Worm (Caenorhabditis elegans) whole organism, L4/young adult: ENCODE measurements around the gene par-5.
A peak's percentile ranks its signal among the peaks of the same experiment; 100 is the strongest.

Source experiments
- W03F9.2 ChIP-seq: fragments of 150-350 bp; optimal IDR thresholded peaks from 2 replicates; lab custom pipeline; 2014; ENCODE audit warnings: missing biosample characterization, missing genetic modification characterization
- dao-5 ChIP-seq: sonication (generic microtip); optimal IDR thresholded peaks from 2 replicates; lab custom pipeline; 2016; ENCODE audit warnings: missing genotype, missing genetic modification characterization, moderate library complexity, missing compliant biosample characterization
- him-1 ChIP-seq: sonication (generic microtip); optimal IDR thresholded peaks from 2 replicates; lab custom pipeline; 2016; ENCODE audit warnings: missing genotype, missing genetic modification reagents, missing genetic modification characterization, missing compliant biosample characterization

The par-5 gene

DNA sequence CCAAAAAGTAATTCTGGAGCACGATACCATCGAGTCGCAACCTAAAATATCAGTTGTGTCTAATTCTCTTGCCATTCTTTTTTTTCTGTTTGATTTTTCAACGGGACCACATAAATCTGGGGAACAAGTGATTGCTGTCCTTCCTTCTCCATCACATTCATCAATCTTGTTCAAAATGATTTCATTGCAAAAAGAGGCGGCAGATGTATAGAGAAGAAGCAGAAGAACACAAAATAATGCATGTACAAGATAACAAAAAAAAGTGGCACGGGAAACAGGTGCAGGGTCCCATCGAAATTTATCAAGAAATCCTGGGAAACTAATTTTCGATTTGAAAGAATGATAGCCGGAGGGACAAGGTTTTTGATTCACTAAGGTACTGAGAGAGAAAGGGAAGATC is 22.5 kb downstream of the par-5 start:
- TF ChIP-seq dao-5 (no peak), W03F9.2 (tag; lab: Kevin White, UChicago) (no peak), him-1 (no peak)

DNA sequence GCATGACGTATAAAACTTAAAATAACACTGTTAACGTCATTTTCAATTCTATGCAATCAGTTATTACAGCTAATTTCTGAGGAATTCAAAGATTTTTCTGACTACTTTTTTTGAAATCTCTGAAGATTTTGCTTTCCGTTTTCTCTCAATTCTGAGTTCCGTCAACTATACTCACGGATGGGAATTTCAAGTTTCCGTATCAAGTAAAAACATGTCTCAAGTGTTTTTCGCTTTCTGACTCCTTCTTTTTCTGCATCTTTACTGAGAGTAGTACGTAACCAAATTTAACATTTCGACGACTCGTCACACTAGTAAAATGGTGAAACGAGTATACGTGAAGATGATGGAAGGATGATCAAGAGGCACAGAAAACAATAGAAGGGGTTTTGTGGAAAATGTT is 24.9 kb downstream of the par-5 start:
- TF ChIP-seq W03F9.2 (tag; lab: Kevin White, UChicago) (no peak), him-1 (no peak), dao-5 (no peak)

DNA sequence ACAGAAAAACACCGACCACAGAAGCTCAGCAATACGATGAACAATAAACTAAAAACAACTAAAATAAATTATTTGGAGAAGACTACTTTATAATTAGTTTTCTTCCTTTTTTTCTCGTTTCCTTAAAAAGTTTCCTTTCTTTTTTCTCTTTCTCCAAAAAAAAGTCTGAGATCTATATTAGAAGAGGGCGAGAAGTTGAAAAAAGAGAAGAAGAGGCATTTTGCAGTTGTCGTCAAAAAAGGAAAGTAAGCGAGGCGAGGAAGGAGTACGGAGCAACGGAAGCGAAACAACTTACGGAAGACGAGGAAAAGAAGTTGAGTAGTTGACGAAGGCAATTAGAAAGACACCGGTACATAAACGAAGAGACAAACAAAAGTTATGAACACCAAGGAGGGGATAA is 25.8 kb downstream of the par-5 start:
- TF ChIP-seq W03F9.2 (tag; lab: Kevin White, UChicago) (no peak), him-1 (no peak), dao-5 (no peak)

ce11 chrIV:11793170-11793569 is 28.6 kb downstream of the par-5 start:
- TF ChIP-seq him-1 (peak; percentile 46), W03F9.2 (tag; lab: Kevin White, UChicago) (no peak)

DNA sequence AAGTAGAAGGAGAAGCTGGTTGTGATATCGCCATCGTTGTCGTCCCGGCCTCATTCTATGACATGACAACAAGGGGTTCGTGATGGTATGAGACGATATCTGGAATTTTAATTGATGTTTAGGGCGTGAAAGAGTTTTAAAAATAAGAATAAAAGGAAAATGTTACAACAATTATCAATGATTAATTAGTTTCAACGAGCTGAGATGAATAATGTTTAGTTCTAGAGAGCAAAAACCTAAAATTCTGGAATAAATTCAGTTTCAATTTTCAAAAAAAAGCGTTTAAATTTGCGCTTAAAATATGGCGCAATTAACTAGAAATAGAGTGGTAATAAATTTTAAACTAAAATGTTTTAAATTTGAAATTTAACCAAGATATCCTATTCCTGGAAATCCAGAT is 29.2 kb downstream of the par-5 start, which contains the start of gene H01G02.3:
Gene H01G02.3 (minus strand): TSS at position 101 of the 400 bp plus-strand sequence.
- TF ChIP-seq him-1 (no peak), dao-5 (no peak), W03F9.2 (tag; lab: Kevin White, UChicago) (no peak)

ce11 chrIV:11788383-11788963 is 33.3 kb downstream of the par-5 start:
- no peak for TF ChIP-seq W03F9.2 (tag; lab: Kevin White, UChicago)
- TF ChIP-seq him-1 = no peak
- TF ChIP-seq dao-5 = no peak

- TF ChIP-seq him-1 (no peak), dao-5 (no peak), W03F9.2 (tag; lab: Kevin White, UChicago) (no peak)
These were observed 33.9 kb downstream of the par-5 start for ce11 chrIV:11787793-11788192.

- no peak for TF ChIP-seq dao-5
- peak; percentile 67 for TF ChIP-seq him-1
- no peak for TF ChIP-seq W03F9.2 (tag; lab: Kevin White, UChicago)
These were observed 36.5 kb downstream of the par-5 start for ce11 chrIV:11785064-11785840.

DNA sequence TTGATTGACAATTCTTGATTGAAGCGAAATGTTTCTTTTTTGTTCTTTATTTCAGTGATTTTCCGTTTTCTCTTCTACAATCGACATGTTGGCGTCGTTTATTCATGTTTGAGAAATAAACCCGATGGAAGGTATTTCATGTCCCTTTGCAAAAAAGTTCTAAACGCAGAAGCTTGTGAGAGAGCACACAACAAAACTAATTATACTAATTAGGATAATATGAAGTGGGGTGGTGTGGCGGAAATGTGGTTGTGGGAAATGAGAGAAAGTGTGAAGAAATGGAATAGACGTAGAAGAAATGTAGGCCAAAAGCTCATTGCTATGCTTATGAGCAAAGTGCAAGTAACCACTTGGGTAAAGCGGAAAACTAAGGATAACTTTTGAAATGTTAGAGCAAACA is 38.9 kb downstream of the par-5 start:
- no peak for TF ChIP-seq him-1
- TF ChIP-seq W03F9.2 (tag; lab: Kevin White, UChicago) = no peak
- TF ChIP-seq dao-5 = no peak

DNA sequence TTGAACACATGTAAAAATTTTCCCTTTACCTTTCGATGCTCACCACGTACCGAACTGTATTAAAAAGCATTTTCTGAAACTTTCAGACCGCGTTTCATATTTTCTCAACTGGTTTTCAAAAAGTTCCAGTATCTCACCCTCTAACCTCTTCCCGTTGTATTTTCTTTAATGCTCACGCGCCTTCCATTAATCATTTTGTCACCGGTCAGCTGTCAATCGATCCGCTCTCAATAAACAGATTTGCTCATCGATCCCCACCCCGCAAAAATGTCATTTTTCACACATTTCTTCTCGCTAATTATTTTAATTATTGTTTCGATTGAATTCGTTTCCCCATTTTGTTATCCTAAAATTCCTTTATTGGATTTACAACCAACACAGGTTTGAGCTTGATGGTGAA is 42.7 kb downstream of the par-5 start, which contains the start of gene lpr-2:
Gene lpr-2 (plus strand): TSS at position 189 of the 400 bp plus-strand sequence.
- TF ChIP-seq dao-5 (no peak), him-1 (no peak), W03F9.2 (tag; lab: Kevin White, UChicago) (no peak)

ce11 chrIV:11776968-11777467 is 44.7 kb downstream of the par-5 start:
- TF ChIP-seq W03F9.2 (tag; lab: Kevin White, UChicago) (no peak), him-1 (no peak), dao-5 (no peak)

DNA sequence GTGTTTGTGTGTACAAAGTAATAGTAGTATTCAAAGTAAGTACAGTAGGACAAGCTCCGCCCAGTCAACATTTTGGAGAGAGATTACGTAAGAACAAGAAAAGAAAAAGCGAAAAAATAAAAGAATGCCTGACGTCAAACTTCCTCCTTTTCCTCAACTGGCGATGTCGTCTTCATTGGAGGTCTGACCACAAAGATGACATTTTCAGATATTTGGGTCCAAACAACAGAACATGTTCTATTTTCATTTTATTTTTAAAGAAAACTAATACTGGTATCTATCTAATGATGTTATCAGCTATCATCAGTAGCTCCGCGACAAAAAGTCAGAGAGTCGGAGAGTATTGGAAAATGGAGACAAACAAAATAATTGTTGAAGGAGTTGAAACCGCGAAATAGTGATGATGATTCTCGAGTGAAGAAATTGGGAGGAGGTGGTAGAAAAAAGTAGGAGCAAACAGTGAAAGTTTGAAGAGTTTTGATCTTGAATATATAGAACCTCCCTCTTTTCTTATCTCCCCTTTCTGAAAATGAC is 48.0 kb downstream of the par-5 start, which contains the start of gene lips-5:
Gene lips-5 (minus strand): TSS at position 51 of the 534 bp plus-strand sequence.
- TF ChIP-seq him-1 (no peak), W03F9.2 (tag; lab: Kevin White, UChicago) (no peak), dao-5 (no peak)

ce11 chrIV:11772119-11772518 is 49.6 kb downstream of the par-5 start:
- no peak for TF ChIP-seq W03F9.2 (tag; lab: Kevin White, UChicago)
- no peak for TF ChIP-seq him-1

DNA sequence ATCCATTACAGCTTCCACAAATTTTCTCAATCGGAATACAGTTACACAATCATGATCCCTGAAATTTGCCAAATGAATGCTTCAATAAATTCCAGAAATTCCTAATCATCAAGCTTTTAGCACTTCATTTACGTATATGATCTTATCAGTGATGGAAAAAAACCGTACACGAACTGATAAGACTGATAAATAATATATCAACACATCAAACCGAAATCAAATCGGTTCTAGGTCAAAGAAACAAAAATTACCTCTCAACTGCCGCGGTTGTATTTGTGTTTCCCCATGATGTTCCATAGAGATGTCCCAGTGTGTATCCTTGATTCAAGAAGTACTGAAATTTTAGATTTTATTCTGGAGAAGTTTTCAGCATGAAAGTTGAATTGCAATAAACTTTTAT is 50.7 kb downstream of the par-5 start:
- no peak for TF ChIP-seq dao-5
- no peak for TF ChIP-seq W03F9.2 (tag; lab: Kevin White, UChicago)
- TF ChIP-seq him-1 = no peak
